Worm (Caenorhabditis elegans) whole organism, L4 larva: ENCODE results near the gene srx-21.

Experiments
- F26F4.8 ChIP-seq: fragments of 200-800 bp; sonication (Bioruptor generic); conservative IDR thresholded peaks from 2 replicates; pipeline ENCODE4 v1.3.6; 2022; ENCODE audit warnings: missing genetic modification characterization, missing compliant biosample characterization
- F37D6.2 ChIP-seq: sonication (generic microtip); optimal IDR thresholded peaks from 2 replicates; lab custom pipeline; 2016; ENCODE audit warnings: mild to moderate bottlenecking, missing genetic modification characterization, missing compliant biosample characterization
- T20F7.1 ChIP-seq: fragments of 200-800 bp; sonication (Bioruptor generic); optimal IDR thresholded peaks from 2 replicates; lab custom pipeline; 2018; ENCODE audit warnings: mild to moderate bottlenecking, missing genetic modification characterization, missing compliant biosample characterization
- T26A8.4 ChIP-seq: fragments of 200-800 bp; sonication (Bioruptor generic); IDR thresholded peaks from 2 replicates; pipeline ENCODE4 v1.3.6; 2022; ENCODE audit warnings: missing genetic modification characterization, missing compliant biosample characterization
- Y105C5A.15 ChIP-seq: fragments of 200-800 bp; sonication (Bioruptor generic); IDR thresholded peaks from 2 replicates; pipeline ENCODE4 v1.3.6; 2022; ENCODE audit warnings: missing genetic modification characterization, missing compliant biosample characterization
- aha-1 ChIP-seq: fragments of 150-350 bp; peaks from one replicate; lab custom pipeline; 2014; ENCODE audit warnings: missing biosample characterization, missing genetic modification characterization
- aly-2 ChIP-seq: sonication (generic microtip); optimal IDR thresholded peaks from 2 replicates; lab custom pipeline; 2018; ENCODE audit warnings: missing biosample characterization, missing genetic modification characterization
- attf-4 ChIP-seq: sonication (generic microtip); optimal IDR thresholded peaks from 3 replicates; lab custom pipeline; 2017; ENCODE audit warnings: missing biosample characterization, missing genetic modification characterization
- ces-1 ChIP-seq: fragments of 150-350 bp; sonication (generic microtip); optimal IDR thresholded peaks from 4 replicates; lab custom pipeline; 2014; ENCODE audit warnings: missing biosample characterization, missing genetic modification reagents, missing genetic modification characterization
- cey-2 ChIP-seq: sonication (generic microtip); optimal IDR thresholded peaks from 3 replicates; lab custom pipeline; 2017; ENCODE audit warnings: missing genetic modification characterization, mild to moderate bottlenecking, missing compliant biosample characterization, antibody characterized with exemption, borderline replicate concordance; ENCODE audit not compliant: insufficient read depth
- ctbp-1 ChIP-seq: fragments of 200-800 bp; sonication (Bioruptor generic); IDR thresholded peaks from 2 replicates; pipeline ENCODE4 v1.3.6; 2022; ENCODE audit warnings: missing genetic modification reagents, missing genetic modification characterization, missing compliant biosample characterization
- daf-16 ChIP-seq, 3 experiments: sonication (generic microtip); optimal IDR thresholded peaks; 2 replicates each; lab custom pipeline; 2016 to 2017; ENCODE audit warnings: missing genetic modification characterization in 3 of 3, missing genetic modification reagents in 3 of 3, mild to moderate bottlenecking in 2 of 3, missing compliant biosample characterization in 2 of 3, missing biosample characterization in 1 of 3, moderate library complexity in 1 of 3
- dmd-6 ChIP-seq: fragments of 200-800 bp; sonication (Bioruptor generic); IDR thresholded peaks from 2 replicates; pipeline ENCODE4 v1.3.6; 2022; ENCODE audit warnings: missing genetic modification reagents, missing genetic modification characterization, missing compliant biosample characterization
- dpl-1 ChIP-seq: fragments of 150-350 bp; optimal IDR thresholded peaks from 2 replicates; lab custom pipeline; 2014; ENCODE audit warnings: missing biosample characterization, missing genetic modification reagents, missing genetic modification characterization
- duxl-1 ChIP-seq: sonication (generic microtip); optimal IDR thresholded peaks from 2 replicates; lab custom pipeline; 2016; ENCODE audit warnings: mild to moderate bottlenecking, missing genetic modification characterization, moderate library complexity, missing compliant biosample characterization; ENCODE audit not compliant: poor library complexity
- egl-27 ChIP-seq: sonication (generic microtip); optimal IDR thresholded peaks from 3 replicates; lab custom pipeline; 2017; ENCODE audit warnings: missing biosample characterization, missing genetic modification reagents, missing genetic modification characterization
- egl-43 ChIP-seq: fragments of 200-800 bp; sonication (Bioruptor generic); IDR thresholded peaks from 2 replicates; pipeline ENCODE4 v1.3.6; 2022; ENCODE audit warnings: missing genetic modification reagents, missing genetic modification characterization, missing compliant biosample characterization
- gei-8 ChIP-seq: fragments of 200-800 bp; sonication (Bioruptor generic); optimal IDR thresholded peaks from 2 replicates; lab custom pipeline; 2018; ENCODE audit warnings: mild to moderate bottlenecking, missing genetic modification characterization, missing compliant biosample characterization
- hlh-11 ChIP-seq: fragments of 200-800 bp; sonication (Bioruptor generic); optimal IDR thresholded peaks from 2 replicates; lab custom pipeline; 2018; ENCODE audit warnings: mild to moderate bottlenecking, missing genetic modification characterization, missing compliant biosample characterization
- hlh-30 ChIP-seq: sonication (generic microtip); optimal IDR thresholded peaks from 2 replicates; lab custom pipeline; 2017; ENCODE audit warnings: antibody characterized with exemption, mild to moderate bottlenecking, missing genetic modification characterization, missing compliant biosample characterization; ENCODE audit not compliant: insufficient read depth
- hmg-1.1 ChIP-seq: fragments of 200-800 bp; sonication (Bioruptor generic); IDR thresholded peaks from 2 replicates; pipeline ENCODE4 v1.3.6; 2022; ENCODE audit warnings: missing genetic modification reagents, missing genetic modification characterization, missing compliant biosample characterization
- jun-1 ChIP-seq: fragments of 150-350 bp; optimal IDR thresholded peaks from 2 replicates; lab custom pipeline; 2014; ENCODE audit warnings: missing biosample characterization, missing genetic modification reagents, missing genetic modification characterization
- lin-1 ChIP-seq: fragments of 200-800 bp; sonication (Bioruptor generic); IDR thresholded peaks from 2 replicates; pipeline ENCODE4 v1.3.6; 2022; ENCODE audit warnings: missing genetic modification reagents, missing genetic modification characterization, missing compliant biosample characterization
- lin-13 ChIP-seq: fragments of 150-350 bp; optimal IDR thresholded peaks from 2 replicates; lab custom pipeline; 2014; ENCODE audit warnings: missing biosample characterization, missing genetic modification reagents, missing genetic modification characterization
- lin-39 ChIP-seq: fragments of 150-350 bp; optimal IDR thresholded peaks from 2 replicates; lab custom pipeline; 2014; ENCODE audit warnings: missing biosample characterization, missing genetic modification reagents, missing genetic modification characterization
- lir-3 ChIP-seq: sonication (generic microtip); optimal IDR thresholded peaks from 2 replicates; lab custom pipeline; 2016; ENCODE audit warnings: mild to moderate bottlenecking, missing genetic modification characterization, missing compliant biosample characterization
- lsy-2 ChIP-seq, 2 experiments: fragments of 150-350 bp in 1 of 2; sonication (generic microtip) in 1 of 2; optimal IDR thresholded peaks; 2 replicates each; lab custom pipeline; 2014 to 2017; ENCODE audit warnings: missing biosample characterization in 2 of 2, missing genetic modification characterization in 2 of 2
- madf-5 ChIP-seq, 2 experiments: fragments of 200-800 bp; sonication (Bioruptor generic); IDR thresholded peaks; 2 replicates each; pipeline ENCODE4 v1.3.6; 2022; ENCODE audit warnings: missing compliant biosample characterization in 2 of 2, missing genetic modification characterization in 2 of 2
- mdl-1 ChIP-seq, 2 experiments: fragments of 150-350 bp in 1 of 2; sonication (generic microtip) in 1 of 2; optimal IDR thresholded peaks; 2 replicates each; lab custom pipeline; 2014 to 2017; ENCODE audit warnings: missing biosample characterization in 2 of 2, missing genetic modification characterization in 2 of 2
- mxl-3 ChIP-seq: fragments of 200-800 bp; sonication (Bioruptor generic); optimal IDR thresholded peaks from 2 replicates; lab custom pipeline; 2018; ENCODE audit warnings: mild to moderate bottlenecking, missing genetic modification characterization, missing compliant biosample characterization
- nhr-28 ChIP-seq: fragments of 150-350 bp; optimal IDR thresholded peaks from 2 replicates; lab custom pipeline; 2014; ENCODE audit warnings: missing biosample characterization, missing genetic modification characterization
- nhr-77 ChIP-seq: fragments of 150-350 bp; optimal IDR thresholded peaks from 2 replicates; lab custom pipeline; 2014; ENCODE audit warnings: missing biosample characterization, missing genetic modification characterization
- pha-4 ChIP-seq, 2 experiments: fragments of 150-350 bp in 1 of 2; fragments of 200-800 bp in 1 of 2; sonication (Bioruptor generic) in 1 of 2; IDR thresholded peaks in 1 of 2; optimal IDR thresholded peaks in 1 of 2; 2 replicates each; pipeline versions ENCODE4 v1.3.6 to Lab custom; 2014 to 2022; ENCODE audit warnings: missing genetic modification characterization in 2 of 2, missing genetic modification reagents in 2 of 2, missing biosample characterization in 1 of 2, missing compliant biosample characterization in 1 of 2
- php-3 ChIP-seq: fragments of 200-800 bp; sonication (Bioruptor generic); IDR thresholded peaks from 2 replicates; pipeline ENCODE4 v1.3.6; 2022; ENCODE audit warnings: missing genetic modification reagents, missing genetic modification characterization, missing compliant biosample characterization
- rbr-2 ChIP-seq: sonication (generic microtip); optimal IDR thresholded peaks from 2 replicates; lab custom pipeline; 2016; ENCODE audit warnings: missing genotype, missing genetic modification characterization, missing compliant biosample characterization
- snpc-1.2 ChIP-seq: fragments of 200-800 bp; sonication (Bioruptor generic); IDR thresholded peaks from 2 replicates; pipeline ENCODE4 v1.3.6; 2022; ENCODE audit warnings: missing genetic modification reagents, missing genetic modification characterization, missing compliant biosample characterization
- unc-62 ChIP-seq, 3 experiments: fragments of 150-350 bp in 1 of 3; sonication (generic microtip); optimal IDR thresholded peaks in 2 of 3; peaks in 1 of 3; 1 replicate in 1 of 3; 2 replicates in 2 of 3; lab custom pipeline; 2014 to 2017; ENCODE audit warnings: missing biosample characterization in 3 of 3, missing genetic modification characterization in 3 of 3, missing genetic modification reagents in 3 of 3, missing genotype in 1 of 3
- zag-1 ChIP-seq: fragments of 150-350 bp; optimal IDR thresholded peaks from 2 replicates; lab custom pipeline; 2014; ENCODE audit warnings: missing biosample characterization, missing genetic modification characterization
- zfp-2 ChIP-seq: sonication (generic microtip); optimal IDR thresholded peaks from 2 replicates; lab custom pipeline; 2016; ENCODE audit warnings: mild to moderate bottlenecking, missing genetic modification characterization, missing compliant biosample characterization
- zfp-3 ChIP-seq: fragments of 200-800 bp; sonication (Bioruptor generic); conservative IDR thresholded peaks from 2 replicates; pipeline ENCODE4 v1.3.6; 2022; ENCODE audit warnings: missing genetic modification reagents, missing genetic modification characterization, missing compliant biosample characterization
- zip-2 ChIP-seq: fragments of 150-350 bp; optimal IDR thresholded peaks from 2 replicates; lab custom pipeline; 2014; ENCODE audit warnings: missing biosample characterization, missing genetic modification characterization
- ztf-11 ChIP-seq: fragments of 150-350 bp; optimal IDR thresholded peaks from 2 replicates; lab custom pipeline; 2014; ENCODE audit warnings: missing biosample characterization, missing genetic modification characterization

The srx-21 gene

DNA sequence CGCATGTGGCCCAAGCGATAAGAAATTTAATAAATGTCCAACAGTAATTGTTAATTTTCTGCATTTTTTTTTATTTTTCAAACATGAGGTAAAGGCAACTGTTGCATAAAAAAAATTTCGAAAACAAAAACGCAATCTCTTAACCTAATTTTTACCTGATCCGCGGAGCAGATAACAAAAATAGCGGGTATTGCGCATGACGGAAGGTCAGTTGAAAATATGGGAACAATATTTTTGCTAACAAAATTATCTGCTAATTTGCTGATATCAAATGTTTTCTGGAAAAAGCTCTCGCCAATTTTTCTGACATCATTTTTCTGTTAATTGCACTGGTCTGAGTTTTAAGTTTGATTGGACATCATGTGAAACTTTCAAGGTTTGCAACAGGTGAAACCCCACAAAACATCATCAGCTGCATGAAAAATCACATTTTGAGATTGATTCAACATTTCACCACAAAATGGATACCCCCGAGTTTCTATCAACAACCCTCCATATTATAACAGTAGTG, 12.4 kb upstream of the srx-21 start, which contains the start of the genes F31F4.11 and srh-266:
Gene F31F4.11, minus strand, starts transcription at position 101 of the 511 bp plus-strand sequence.
Gene srh-266, plus strand, starts transcription at position 461 of the 511 bp plus-strand sequence.
- no peak for TF ChIP-seq aly-2
- TF ChIP-seq php-3 (GFP tag; lab: Robert Waterston, UW) = no peak
- TF ChIP-seq F26F4.8 (GFP tag; lab: Robert Waterston, UW) = no peak
- no peak for TF ChIP-seq zag-1 (tag; lab: Kevin White, UChicago)
- TF ChIP-seq Y105C5A.15 (GFP tag; lab: Robert Waterston, UW) = no peak
- TF ChIP-seq cey-2 (tag; lab: Kevin White, UChicago) = no peak
- TF ChIP-seq, all 104 proteins: peak for 0

DNA sequence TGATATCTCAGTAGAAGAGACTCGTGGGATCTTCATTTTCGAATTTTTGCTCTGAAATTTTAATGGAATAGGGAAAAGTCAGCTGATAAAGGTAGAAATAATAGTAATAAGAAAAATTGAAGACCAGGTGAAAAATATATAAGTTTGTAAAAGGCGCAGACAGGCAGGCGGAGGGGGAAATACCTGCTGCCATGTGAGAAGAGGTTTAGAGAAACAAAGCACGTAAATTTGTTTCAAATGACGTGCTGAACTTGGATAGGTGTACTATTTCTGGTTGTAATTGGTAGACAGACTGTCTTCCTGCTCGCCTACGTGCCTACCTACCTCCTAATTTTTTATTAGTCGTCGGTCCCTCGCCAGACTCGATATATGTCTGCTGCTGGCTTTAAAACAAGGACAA, 9.4 kb upstream of the srx-21 start, which contains the start of gene nhr-180:
Gene nhr-180, minus strand, starts transcription at position 52 of the 400 bp plus-strand sequence.
- TF ChIP-seq dpl-1 (no peak), zfp-3 (GFP tag; lab: Robert Waterston, UW) (no peak), daf-16 (GFP tag; optimal IDR thresholded peaks at IDR 0.05; lab: Kevin White, UChicago) (no peak), daf-16 (tag; optimal IDR thresholded peaks at IDR 0.05; lab: Kevin White, UChicago) (no peak), lir-3 (tag; lab: Kevin White, UChicago) (no peak), duxl-1 (tag; lab: Kevin White, UChicago) (peak; percentile 58), mdl-1 (tag; optimal IDR thresholded peaks at IDR 0.05; lab: Kevin White, UChicago) (peak; percentile 37 to 74), unc-62 (GFP tag; optimal IDR thresholded peaks at IDR 0.05 in 1 of 2; lab: Kevin White, UChicago) (no peak), unc-62 (tag; optimal IDR thresholded peaks at IDR 0.05; lab: Kevin White, UChicago) (no peak), hmg-1.1 (GFP tag; lab: Robert Waterston, UW) (0 out of 2 replicates have a peak, but pooled peaks have one; percentile 12), T20F7.1 (GFP tag; lab: Kevin White, UChicago) (no peak), aha-1 (peak; percentile 13), ztf-11 (tag; lab: Kevin White, UChicago) (no peak), F37D6.2 (tag; lab: Kevin White, UChicago) (no peak), egl-43 (no peak), nhr-77 (tag; lab: Kevin White, UChicago) (peak; percentile 6), egl-27 (tag; lab: Kevin White, UChicago) (no peak), lin-13 (GFP tag; lab: Kevin White, UChicago) (no peak), madf-5 (GFP tag; IDR thresholded peaks at IDR 0.05; lab: Robert Waterston, UW) (no peak), hlh-30 (tag; lab: Kevin White, UChicago) (peak; percentile 69), snpc-1.2 (GFP tag; lab: Robert Waterston, UW) (no peak), pha-4 (GFP tag; IDR thresholded peaks at IDR 0.05; lab: Robert Waterston, UW) (no peak), pha-4 (tag; optimal IDR thresholded peaks at IDR 0.05; lab: Kevin White, UChicago) (no peak), rbr-2 (tag; lab: Kevin White, UChicago) (no peak), jun-1 (no peak), gei-8 (no peak), nhr-28 (peak; percentile 39), dmd-6 (GFP tag; lab: Robert Waterston, UW) (peak; percentile 61; the same call in 1 of the 2 replicates), lin-1 (GFP tag; lab: Robert Waterston, UW) (no peak), hlh-11 (tag; lab: Kevin White, UChicago) (no peak), ces-1 (no peak), mxl-3 (peak; percentile 33), lsy-2 (tag; optimal IDR thresholded peaks at IDR 0.05; lab: Kevin White, UChicago) (no peak), ctbp-1 (GFP tag; lab: Robert Waterston, UW) (no peak), zfp-2 (tag; lab: Kevin White, UChicago) (no peak), zip-2 (tag; lab: Kevin White, UChicago) (no peak), lin-39 (no peak), attf-4 (no peak), T26A8.4 (GFP tag; lab: Robert Waterston, UW) (no peak)
